Fruit fly (Drosophila melanogaster): ENCODE results near the gene CG7542.
A peak's percentile ranks its signal among the peaks of the same experiment; 100 is the strongest.

CG7542 gene

DNA sequence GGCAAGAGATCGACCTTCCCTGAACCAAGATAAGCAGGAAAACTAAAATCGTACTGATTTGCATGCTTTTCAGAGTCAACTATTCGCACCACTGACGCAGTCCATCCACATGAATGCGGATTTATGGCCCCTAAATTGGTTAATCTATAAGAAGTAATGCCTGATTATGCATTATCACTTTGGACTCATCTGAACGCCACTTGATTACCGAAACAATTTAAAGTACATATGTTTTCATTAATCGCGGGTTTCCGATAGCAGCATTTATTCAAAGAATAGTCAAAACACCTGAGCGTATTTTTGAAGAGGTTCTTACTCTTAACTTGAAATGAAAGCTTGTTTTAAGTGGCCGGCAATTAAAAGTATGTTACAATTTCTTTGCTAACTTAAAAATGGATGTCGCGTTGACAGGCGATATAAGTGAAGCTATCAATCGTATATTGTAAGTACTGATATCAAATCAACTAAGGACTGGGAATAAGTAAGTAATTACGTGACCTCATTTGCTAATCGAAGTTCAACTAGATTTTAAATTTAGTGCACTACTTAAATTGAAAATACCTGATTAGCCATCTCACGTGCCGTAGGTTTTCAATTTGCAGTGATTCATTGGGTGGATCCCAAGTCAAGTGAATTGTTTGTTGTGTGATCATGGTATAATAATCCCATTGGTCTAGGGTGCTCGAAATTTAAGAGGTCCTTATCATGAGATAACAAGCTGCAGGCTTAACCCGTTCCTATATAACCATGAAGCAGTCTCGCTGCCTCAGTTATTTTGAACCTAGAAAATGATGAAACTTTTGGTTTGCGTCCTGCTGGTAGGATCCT, at the start of gene CG7542, which contains the start of gene Jon74E:
Gene CG7542, plus strand, starts transcription at position 778 of the 828 bp plus-strand sequence.
Gene Jon74E, minus strand, starts transcription at position 79 of the 828 bp plus-strand sequence.
- TF ChIP-seq CG11617 (GFP tag; optimal IDR thresholded peaks at IDR 0.05) (no peak), CG12768 (GFP tag; optimal IDR thresholded peaks at IDR 0.05) (no peak), CG1620 (GFP tag; optimal IDR thresholded peaks at IDR 0.05) (no peak), tj (GFP tag; optimal IDR thresholded peaks at IDR 0.05) (no peak), Hr96 (GFP tag; optimal IDR thresholded peaks at IDR 0.05) (no peak), Crg-1 (GFP tag; optimal IDR thresholded peaks at IDR 0.05) (no peak), CG33017 (tag; optimal IDR thresholded peaks at IDR 0.05) (no peak), toe (GFP tag; optimal IDR thresholded peaks at IDR 0.05) (no peak), pad (GFP tag; optimal IDR thresholded peaks at IDR 0.05) (no peak), CG7101 (tag; optimal IDR thresholded peaks at IDR 0.05) (no peak), CG7045 (GFP tag; optimal IDR thresholded peaks at IDR 0.05) (no peak), cnc (optimal IDR thresholded peaks at IDR 0.05) (no peak), CG5204 (GFP tag; optimal IDR thresholded peaks at IDR 0.05) (no peak), ovo (GFP tag; optimal IDR thresholded peaks at IDR 0.05) (no peak), CG14711 (tag; optimal IDR thresholded peaks at IDR 0.05) (no peak), Clk (GFP tag; optimal IDR thresholded peaks at IDR 0.05) (no peak), kay (GFP tag; ENCODE audit: borderline replicate concordance) (no peak)

DNA sequence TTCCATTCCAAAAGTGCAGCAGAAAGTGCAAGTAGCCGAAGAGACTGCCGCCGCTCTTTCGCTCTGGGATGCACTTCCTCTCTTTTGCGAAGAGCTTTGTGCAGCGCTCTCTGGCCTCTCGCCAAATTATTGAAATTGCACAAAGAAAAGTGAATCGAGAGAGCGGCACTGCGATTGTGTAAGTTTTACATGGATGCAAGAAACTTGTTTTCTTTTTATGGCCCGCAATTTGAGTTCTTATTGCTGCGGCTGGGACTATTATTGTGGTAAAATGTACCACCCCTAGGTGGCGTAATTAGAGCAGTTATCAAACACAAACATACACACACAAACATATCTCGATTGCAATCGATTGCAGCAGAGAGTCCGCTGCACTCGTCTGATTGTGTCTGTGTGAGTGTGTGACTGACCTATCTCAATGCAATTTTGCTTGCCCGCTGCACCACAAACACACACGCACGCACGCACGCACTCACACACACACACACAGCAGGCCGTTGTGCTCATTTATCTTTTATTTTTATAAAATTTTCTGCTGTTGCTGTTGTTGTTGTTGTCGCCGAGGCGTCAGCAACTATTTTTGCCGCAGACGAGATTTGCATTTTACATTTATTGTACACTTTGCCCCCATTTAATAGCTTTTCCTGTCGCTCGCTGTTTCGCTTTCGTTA, 49.2 kb upstream of the CG7542 start:
- TF ChIP-seq cic (GFP tag; optimal IDR thresholded peaks at IDR 0.05) (no peak), CG5204 (GFP tag; optimal IDR thresholded peaks at IDR 0.05) (no peak), bab1 (GFP tag; optimal IDR thresholded peaks at IDR 0.05) (no peak), kay (GFP tag; ENCODE audit: borderline replicate concordance) (peak; percentile 20), toe (GFP tag; optimal IDR thresholded peaks at IDR 0.05) (no peak), CG14711 (tag; optimal IDR thresholded peaks at IDR 0.05) (no peak), tj (GFP tag; optimal IDR thresholded peaks at IDR 0.05) (peak; percentile 15), Clk (GFP tag; optimal IDR thresholded peaks at IDR 0.05) (no peak), CG7045 (GFP tag; optimal IDR thresholded peaks at IDR 0.05) (no peak), Hr96 (GFP tag; optimal IDR thresholded peaks at IDR 0.05) (no peak)

dm6 chr3L:17502235-17502634, 47.4 kb upstream of the CG7542 start:
- TF ChIP-seq CG12768 (GFP tag; optimal IDR thresholded peaks at IDR 0.05) (no peak), CG5204 (GFP tag; optimal IDR thresholded peaks at IDR 0.05) (no peak)

- no peak for TF ChIP-seq Crg-1 (GFP tag; optimal IDR thresholded peaks at IDR 0.05)
- TF ChIP-seq bab1 (GFP tag; optimal IDR thresholded peaks at IDR 0.05) = no peak
These were observed 45.1 kb upstream of the CG7542 start for dm6 chr3L:17504538-17504937.

dm6 chr3L:17506005-17506760, 43.4 kb upstream of the CG7542 start:
- TF ChIP-seq Crg-1 (GFP tag; optimal IDR thresholded peaks at IDR 0.05) = no peak
- no peak for TF ChIP-seq CG7045 (GFP tag; optimal IDR thresholded peaks at IDR 0.05)
- TF ChIP-seq pad (GFP tag; optimal IDR thresholded peaks at IDR 0.05) = no peak
- no peak for TF ChIP-seq Clk (GFP tag; optimal IDR thresholded peaks at IDR 0.05)
- TF ChIP-seq CG7101 (tag; optimal IDR thresholded peaks at IDR 0.05) = no peak

dm6 chr3L:17506830-17507229, 42.8 kb upstream of the CG7542 start:
- TF ChIP-seq toe (GFP tag; optimal IDR thresholded peaks at IDR 0.05) (no peak), CG5204 (GFP tag; optimal IDR thresholded peaks at IDR 0.05) (no peak), CG7045 (GFP tag; optimal IDR thresholded peaks at IDR 0.05) (no peak), Clk (GFP tag; optimal IDR thresholded peaks at IDR 0.05) (no peak), CG1620 (GFP tag; optimal IDR thresholded peaks at IDR 0.05) (no peak), kay (GFP tag; ENCODE audit: borderline replicate concordance) (no peak)

DNA sequence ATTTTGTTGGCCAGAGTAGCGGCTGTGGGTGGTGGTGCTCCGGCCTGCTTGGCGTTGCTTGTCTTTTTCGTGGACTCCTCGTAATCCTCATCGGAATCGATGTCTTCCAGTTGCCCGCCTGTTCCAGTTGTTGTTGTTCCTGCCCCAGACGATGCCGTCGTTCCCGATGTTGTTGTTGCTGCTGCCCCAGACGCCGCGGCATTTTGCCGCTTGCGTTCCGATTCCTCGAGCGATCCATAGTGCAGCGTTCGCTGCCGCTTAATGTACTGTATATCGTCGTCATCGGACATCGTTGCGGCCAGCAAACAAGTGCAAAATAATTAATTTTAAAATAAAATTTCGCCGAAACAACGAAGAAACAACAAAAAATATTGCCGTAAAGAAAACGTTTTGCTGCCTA, 36.1 kb upstream of the CG7542 start:
- TF ChIP-seq toe (GFP tag; optimal IDR thresholded peaks at IDR 0.05) (no peak), kay (GFP tag; ENCODE audit: borderline replicate concordance) (no peak), CG7045 (GFP tag; optimal IDR thresholded peaks at IDR 0.05) (no peak), Mnt (GFP tag; optimal IDR thresholded peaks at IDR 0.05) (no peak), bab1 (GFP tag; optimal IDR thresholded peaks at IDR 0.05) (no peak), CG11617 (GFP tag; optimal IDR thresholded peaks at IDR 0.05) (no peak), CG33017 (tag; optimal IDR thresholded peaks at IDR 0.05) (no peak), cnc (optimal IDR thresholded peaks at IDR 0.05) (no peak), Crg-1 (GFP tag; optimal IDR thresholded peaks at IDR 0.05) (no peak), CG12768 (GFP tag; optimal IDR thresholded peaks at IDR 0.05) (no peak)
